Fruit fly (Drosophila melanogaster) whole organism, prepupa: Measurements from ENCODE around the gene CG12091.

Source experiments
- Blimp-1 ChIP-seq: fragments of 200-800 bp; sonication (Bioruptor generic); optimal IDR thresholded peaks from 3 replicates; lab custom pipeline; 2017; ENCODE audit warnings: missing biosample characterization, missing genetic modification characterization, mild to moderate bottlenecking, moderate library complexity, missing genetic modification reagents
- CG10631 ChIP-seq: fragments of 200-800 bp; sonication (Bioruptor generic); optimal IDR thresholded peaks from 2 replicates; lab custom pipeline; 2016; ENCODE audit warnings: missing biosample characterization, missing genetic modification characterization
- CG11294 ChIP-seq: fragments of 200-800 bp; sonication (Bioruptor generic); IDR thresholded peaks from 2 replicates; pipeline ENCODE4 v1.3.6; 2022; ENCODE audit warnings: missing biosample characterization, missing genetic modification characterization
- CG11902 ChIP-seq: fragments of 200-800 bp; sonication (Bioruptor generic); optimal IDR thresholded peaks from 3 replicates; lab custom pipeline; 2016; ENCODE audit warnings: missing biosample characterization, missing genetic modification characterization
- CG15336 ChIP-seq: fragments of 200-800 bp; sonication (Bioruptor generic); IDR thresholded peaks from 2 replicates; pipeline ENCODE4 v1.3.6; 2022; ENCODE audit warnings: missing biosample characterization, missing genetic modification characterization
- CG1621 ChIP-seq: fragments of 200-800 bp; sonication (Bioruptor generic); optimal IDR thresholded peaks from 3 replicates; lab custom pipeline; 2018; ENCODE audit warnings: missing biosample characterization, mild to moderate bottlenecking, missing genetic modification characterization
- CG16779 ChIP-seq: fragments of 200-800 bp; sonication (Bioruptor generic); optimal IDR thresholded peaks from 3 replicates; lab custom pipeline; 2017; ENCODE audit warnings: missing biosample characterization, mild to moderate bottlenecking, missing genetic modification characterization
- CG3032 ChIP-seq: fragments of 200-800 bp; optimal IDR thresholded peaks from 2 replicates; lab custom pipeline; 2019; ENCODE audit warnings: missing biosample characterization, mild to moderate bottlenecking, missing genetic modification characterization, moderate library complexity
- CG31627 ChIP-seq: fragments of 200-800 bp; sonication (Bioruptor generic); optimal IDR thresholded peaks from 3 replicates; lab custom pipeline; 2016; ENCODE audit warnings: missing biosample characterization, missing genetic modification characterization
- CG32006 ChIP-seq: fragments of 200-800 bp; sonication (Bioruptor generic); optimal IDR thresholded peaks from 3 replicates; lab custom pipeline; 2017; ENCODE audit warnings: missing biosample characterization, mild to moderate bottlenecking, missing genetic modification characterization
- CG34406 ChIP-seq: fragments of 200-800 bp; sonication (Bioruptor generic); optimal IDR thresholded peaks from 3 replicates; lab custom pipeline; 2016; ENCODE audit warnings: missing biosample characterization, missing genetic modification characterization
- CG6163 ChIP-seq: fragments of 200-800 bp; sonication (Bioruptor generic); IDR thresholded peaks from 3 replicates; pipeline ENCODE4 v1.3.6; 2022; ENCODE audit warnings: missing biosample characterization, missing genetic modification characterization
- CG6276 ChIP-seq: fragments of 200-800 bp; sonication (Bioruptor generic); optimal IDR thresholded peaks from 2 replicates; lab custom pipeline; 2017; ENCODE audit warnings: missing biosample characterization, mild to moderate bottlenecking, missing genetic modification characterization
- CG6792 ChIP-seq: fragments of 200-800 bp; sonication (Bioruptor generic); optimal IDR thresholded peaks from 3 replicates; lab custom pipeline; 2016; ENCODE audit warnings: missing biosample characterization, missing genetic modification characterization
- CG6854 ChIP-seq: fragments of 200-800 bp; sonication (Bioruptor generic); optimal IDR thresholded peaks from 2 replicates; lab custom pipeline; 2017; ENCODE audit warnings: missing biosample characterization, mild to moderate bottlenecking, missing genetic modification characterization
- CG7368 ChIP-seq: fragments of 200-800 bp; sonication (Bioruptor generic); optimal IDR thresholded peaks from 3 replicates; lab custom pipeline; 2016; ENCODE audit warnings: missing biosample characterization, missing genetic modification characterization
- CG8119 ChIP-seq: fragments of 200-800 bp; sonication (Bioruptor generic); IDR thresholded peaks from 3 replicates; pipeline ENCODE4 v1.3.6; 2022; ENCODE audit warnings: missing biosample characterization, missing genetic modification characterization
- CG8319 ChIP-seq: fragments of 200-800 bp; sonication (Bioruptor generic); optimal IDR thresholded peaks from 3 replicates; lab custom pipeline; 2016; ENCODE audit warnings: missing biosample characterization, missing genetic modification characterization
- CG9139 ChIP-seq: fragments of 200-800 bp; sonication (Bioruptor generic); optimal IDR thresholded peaks from 3 replicates; lab custom pipeline; 2017; ENCODE audit warnings: missing biosample characterization, mild to moderate bottlenecking, missing genetic modification characterization
- Eip75B ChIP-seq: fragments of 200-800 bp; sonication (Bioruptor generic); optimal IDR thresholded peaks from 3 replicates; lab custom pipeline; 2016; ENCODE audit warnings: missing biosample characterization, missing genetic modification characterization
- Eip78C ChIP-seq: fragments of 200-800 bp; sonication (Bioruptor generic); peaks from one replicate; lab custom pipeline; 2016; ENCODE audit warnings: missing biosample characterization, missing genetic modification characterization
- Eip93F ChIP-seq: fragments of 200-800 bp; sonication (Bioruptor generic); optimal IDR thresholded peaks from 2 replicates; lab custom pipeline; 2016; ENCODE audit warnings: missing biosample characterization, mild to moderate bottlenecking, missing genetic modification characterization
- Ets21C ChIP-seq: fragments of 200-800 bp; sonication (Bioruptor generic); optimal IDR thresholded peaks from 3 replicates; lab custom pipeline; 2016; ENCODE audit warnings: missing biosample characterization, missing genetic modification characterization
- Ets96B ChIP-seq: fragments of 200-800 bp; optimal IDR thresholded peaks from 2 replicates; lab custom pipeline; 2019; ENCODE audit warnings: missing biosample characterization, mild to moderate bottlenecking, missing genetic modification characterization, moderate library complexity
- Gug ChIP-seq: fragments of 200-800 bp; sonication (Bioruptor generic); IDR thresholded peaks from 2 replicates; pipeline ENCODE4 v1.3.6; 2022; ENCODE audit warnings: missing biosample characterization, missing genetic modification characterization
- Hr38 ChIP-seq: sonication (Bioruptor generic); optimal IDR thresholded peaks from 2 replicates; lab custom pipeline; 2016; ENCODE audit warnings: missing biosample characterization, missing genetic modification characterization
- Hr39 ChIP-seq: fragments of 200-800 bp; sonication (Bioruptor generic); optimal IDR thresholded peaks from 2 replicates; lab custom pipeline; 2016; ENCODE audit warnings: missing biosample characterization, missing genetic modification characterization
- Hr4 ChIP-seq: fragments of 200-800 bp; sonication (Bioruptor generic); optimal IDR thresholded peaks from 3 replicates; lab custom pipeline; 2016; ENCODE audit warnings: missing biosample characterization, missing genetic modification characterization
- Lpt ChIP-seq: fragments of 200-800 bp; sonication (Bioruptor generic); optimal IDR thresholded peaks from 3 replicates; lab custom pipeline; 2016; ENCODE audit warnings: missing biosample characterization, missing genetic modification characterization
- OdsH ChIP-seq: fragments of 200-800 bp; sonication (Bioruptor generic); optimal IDR thresholded peaks from 3 replicates; lab custom pipeline; 2016; ENCODE audit warnings: missing biosample characterization, missing genetic modification characterization
- Smox ChIP-seq: fragments of 200-800 bp; sonication (Bioruptor generic); optimal IDR thresholded peaks from 3 replicates; lab custom pipeline; 2016; ENCODE audit warnings: missing biosample characterization, missing genetic modification characterization
- Sox102F ChIP-seq: fragments of 200-800 bp; sonication (Bioruptor generic); optimal IDR thresholded peaks from 2 replicates; lab custom pipeline; 2016; ENCODE audit warnings: missing biosample characterization, mild to moderate bottlenecking, missing genetic modification characterization
- Sox14 ChIP-seq: fragments of 200-800 bp; sonication (Bioruptor generic); optimal IDR thresholded peaks from 3 replicates; lab custom pipeline; 2016; ENCODE audit warnings: missing biosample characterization, missing genetic modification characterization
- Sox15 ChIP-seq: fragments of 200-800 bp; sonication (Bioruptor generic); optimal IDR thresholded peaks from 3 replicates; lab custom pipeline; 2016; ENCODE audit warnings: missing biosample characterization, missing genetic modification characterization
- achi ChIP-seq: fragments of 200-800 bp; sonication (Bioruptor generic); optimal IDR thresholded peaks from 3 replicates; lab custom pipeline; 2016; ENCODE audit warnings: missing biosample characterization, missing genetic modification characterization
- acj6 ChIP-seq: fragments of 200-800 bp; sonication (Bioruptor generic); optimal IDR thresholded peaks from 3 replicates; lab custom pipeline; 2016; ENCODE audit warnings: missing biosample characterization, missing genetic modification characterization
- cyc ChIP-seq: fragments of 200-800 bp; sonication (Bioruptor generic); optimal IDR thresholded peaks from 3 replicates; lab custom pipeline; 2016; ENCODE audit warnings: missing biosample characterization, missing genetic modification characterization
- dac ChIP-seq: fragments of 200-800 bp; sonication (Bioruptor generic); optimal IDR thresholded peaks from 2 replicates; lab custom pipeline; 2017; ENCODE audit warnings: missing biosample characterization, mild to moderate bottlenecking, missing genetic modification characterization
- dsx ChIP-seq: fragments of 200-800 bp; optimal IDR thresholded peaks from 3 replicates; lab custom pipeline; 2019; ENCODE audit warnings: missing biosample characterization, mild to moderate bottlenecking, missing genetic modification characterization, moderate library complexity; ENCODE audit not compliant: poor library complexity, severe bottlenecking
- eg ChIP-seq: fragments of 200-800 bp; sonication (Bioruptor generic); IDR thresholded peaks from 3 replicates; pipeline ENCODE4 v1.3.6; 2022; ENCODE audit warnings: missing biosample characterization, missing genetic modification characterization
- esn ChIP-seq: fragments of 200-800 bp; sonication (Bioruptor generic); optimal IDR thresholded peaks from 2 replicates; lab custom pipeline; 2016; ENCODE audit warnings: missing biosample characterization, mild to moderate bottlenecking, missing genetic modification characterization, moderate library complexity
- fd59A ChIP-seq: fragments of 200-800 bp; sonication (Bioruptor generic); optimal IDR thresholded peaks from 2 replicates; lab custom pipeline; 2017; ENCODE audit warnings: missing biosample characterization, mild to moderate bottlenecking, missing genetic modification characterization, missing genetic modification reagents
- fd85E ChIP-seq: fragments of 200-800 bp; sonication (Bioruptor generic); optimal IDR thresholded peaks from 3 replicates; lab custom pipeline; 2016; ENCODE audit warnings: missing biosample characterization, missing genetic modification characterization
- fkh ChIP-seq: fragments of 200-800 bp; sonication (Bioruptor generic); optimal IDR thresholded peaks from 3 replicates; lab custom pipeline; 2017; ENCODE audit warnings: missing biosample characterization, mild to moderate bottlenecking, missing genetic modification characterization, moderate library complexity
- lz ChIP-seq: fragments of 200-800 bp; sonication (Bioruptor generic); optimal IDR thresholded peaks from 3 replicates; lab custom pipeline; 2016; ENCODE audit warnings: missing biosample characterization, missing genetic modification characterization
- net ChIP-seq: fragments of 200-800 bp; sonication (Bioruptor generic); optimal IDR thresholded peaks from 3 replicates; lab custom pipeline; 2016; ENCODE audit warnings: missing biosample characterization, missing genetic modification characterization
- pdm3 ChIP-seq: fragments of 200-800 bp; sonication (Bioruptor generic); optimal IDR thresholded peaks from 3 replicates; lab custom pipeline; 2016; ENCODE audit warnings: missing biosample characterization, missing genetic modification characterization
- salr ChIP-seq, 2 experiments: fragments of 200-800 bp; sonication (Bioruptor generic); optimal IDR thresholded peaks; 3 replicates each; lab custom pipeline; 2016 to 2018; ENCODE audit warnings: missing biosample characterization in 2 of 2, missing genetic modification characterization in 2 of 2, mild to moderate bottlenecking in 1 of 2
- spab ChIP-seq: fragments of 200-800 bp; sonication (Bioruptor generic); optimal IDR thresholded peaks from 2 replicates; lab custom pipeline; 2017; ENCODE audit warnings: missing biosample characterization, mild to moderate bottlenecking, missing genetic modification characterization, missing genetic modification reagents
- ss ChIP-seq, 2 experiments: fragments of 200-800 bp; sonication (Bioruptor generic); optimal IDR thresholded peaks; 2 replicates in 1 of 2; 3 replicates in 1 of 2; lab custom pipeline; 2017 to 2018; ENCODE audit warnings: mild to moderate bottlenecking in 2 of 2, missing biosample characterization in 2 of 2, missing genetic modification characterization in 2 of 2, moderate library complexity in 1 of 2
- topi ChIP-seq: fragments of 200-800 bp; sonication (Bioruptor generic); optimal IDR thresholded peaks from 3 replicates; lab custom pipeline; 2016; ENCODE audit warnings: missing biosample characterization, missing genetic modification characterization
- vri ChIP-seq: fragments of 200-800 bp; sonication (Bioruptor generic); optimal IDR thresholded peaks from 3 replicates; lab custom pipeline; 2016; ENCODE audit warnings: missing biosample characterization, mild to moderate bottlenecking, missing genetic modification characterization

Gene CG12091

DNA sequence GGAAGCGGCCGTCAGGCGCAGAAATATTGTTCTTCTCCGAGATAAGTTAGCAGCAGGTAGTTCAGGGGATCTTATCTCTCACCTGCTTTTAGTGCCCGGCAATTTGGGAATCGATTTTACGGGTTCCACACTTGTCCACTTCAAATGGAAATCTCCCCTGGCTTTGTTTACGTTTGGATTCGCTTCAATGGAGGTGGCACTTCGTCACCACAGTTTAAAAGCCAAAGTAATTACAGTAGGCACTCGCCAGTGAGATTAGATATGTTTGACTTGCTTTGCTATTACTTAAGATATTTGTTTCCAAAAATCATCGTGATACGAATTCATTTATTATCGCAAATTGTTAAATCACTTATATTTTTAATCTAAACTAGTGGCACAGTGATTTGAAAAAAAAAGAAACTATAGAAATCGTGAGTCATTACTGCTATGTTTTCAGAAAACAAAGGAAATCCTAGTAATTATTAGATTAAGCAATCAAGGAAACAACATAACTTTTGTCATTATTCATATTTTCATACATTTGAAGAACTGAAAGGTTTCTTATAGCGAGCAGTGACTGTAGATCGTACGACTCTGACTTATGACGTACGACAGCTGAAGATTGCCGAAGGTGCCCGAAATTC is 11.8 kb upstream of the CG12091 start:
- TF ChIP-seq Eip75B (GFP tag; lab: Kevin White, UChicago) (peak; percentile 43), acj6 (GFP tag; lab: Kevin White, UChicago) (peak; percentile 65), CG7368 (no peak), net (GFP tag; lab: Kevin White, UChicago) (no peak), CG10631 (no peak), fd59A (GFP tag; lab: Kevin White, UChicago) (no peak), Eip93F (GFP tag; lab: Kevin White, UChicago) (peak; percentile 29), salr (GFP tag; optimal IDR thresholded peaks at IDR 0.05; lab: Kevin White, UChicago) (no peak), CG11294 (GFP tag; lab: Robert Waterston, UW) (no peak), CG8319 (GFP tag; lab: Kevin White, UChicago) (no peak), dac (GFP tag; lab: Kevin White, UChicago) (no peak), spab (no peak), CG11902 (no peak), CG31627 (GFP tag; lab: Kevin White, UChicago) (peak; percentile 77), Smox (peak; percentile 72), Hr39 (peak; percentile 81), ss (GFP tag; optimal IDR thresholded peaks at IDR 0.05; lab: Kevin White, UChicago) (no peak), CG32006 (peak; percentile 41), cyc (GFP tag; lab: Kevin White, UChicago) (peak; percentile 67), vri (peak; percentile 58), Hr4 (GFP tag; lab: Kevin White, UChicago) (peak; percentile 48), Ets21C (peak; percentile 72), CG1621 (tag; lab: Kevin White, UChicago) (no peak), CG6163 (0 out of 3 replicates have a peak, but pooled peaks have one; percentile 15), CG6854 (GFP tag; lab: Kevin White, UChicago) (no peak), CG16779 (tag; lab: Kevin White, UChicago) (no peak), pdm3 (GFP tag; lab: Kevin White, UChicago) (no peak), Sox14 (GFP tag; lab: Kevin White, UChicago) (peak; percentile 50), CG3032 (tag; lab: Kevin White, UChicago) (no peak), CG9139 (GFP tag; lab: Kevin White, UChicago) (no peak), Gug (GFP tag; lab: Robert Waterston, UW) (no peak), CG15336 (GFP tag; lab: Robert Waterston, UW) (no peak), achi (GFP tag; lab: Kevin White, UChicago) (no peak), CG34406 (peak; percentile 43), topi (GFP tag; lab: Kevin White, UChicago) (peak; percentile 76), fkh (peak; percentile 52), OdsH (GFP tag; lab: Kevin White, UChicago) (no peak), lz (GFP tag; lab: Kevin White, UChicago) (peak; percentile 82), Sox102F (GFP tag; lab: Kevin White, UChicago) (peak; percentile 64), Ets96B (tag; lab: Kevin White, UChicago) (no peak), CG6276 (no peak), dsx (GFP tag; lab: Kevin White, UChicago) (no peak), CG6792 (GFP tag; lab: Kevin White, UChicago) (peak; percentile 56), Blimp-1 (GFP tag; lab: Kevin White, UChicago) (peak; percentile 52), CG8119 (GFP tag; lab: Robert Waterston, UW) (no peak), Eip78C (GFP tag; lab: Kevin White, UChicago) (peak; percentile 80), Sox15 (peak; percentile 37), fd85E (no peak), Lpt (GFP tag; lab: Kevin White, UChicago) (no peak), esn (GFP tag; lab: Kevin White, UChicago) (peak; percentile 86), Hr38 (no peak), eg (no peak)
